Worm (Caenorhabditis elegans): ENCODE measurements around the gene drr-2.

drr-2 gene

ce11 chrIII:13642776-13643175, 594 bp downstream of the drr-2 start:
- no peak for TF ChIP-seq lin-15B (tag; optimal IDR thresholded peaks at IDR 0.05)
- no peak for TF ChIP-seq pha-4 (tag; optimal IDR thresholded peaks at IDR 0.05)
- TF ChIP-seq nhr-76 (tag; optimal IDR thresholded peaks at IDR 0.05), result no peak
- no peak for TF ChIP-seq eor-1 (tag; optimal IDR thresholded peaks at IDR 0.05)
- no peak for TF ChIP-seq ceh-28 (tag; optimal IDR thresholded peaks at IDR 0.05)
- no peak for TF ChIP-seq nfya-1 (tag; optimal IDR thresholded peaks at IDR 0.05; ENCODE audit: insufficient read depth)
- no peak for TF ChIP-seq nhr-28 (tag; optimal IDR thresholded peaks at IDR 0.05)
- no peak for TF ChIP-seq unc-39 (tag; optimal IDR thresholded peaks at IDR 0.05)

ce11 chrIII:13642227-13642626, 1.1 kb downstream of the drr-2 start, which contains the start of gene T12D8.10:
Gene T12D8.10 (minus strand): TSS chrIII:13642327.
- TF ChIP-seq hmg-11 (tag; optimal IDR thresholded peaks at IDR 0.05) (no peak), ceh-9 (tag; optimal IDR thresholded peaks at IDR 0.05) (no peak), ceh-28 (tag; optimal IDR thresholded peaks at IDR 0.05) (no peak), egl-5 (tag; optimal IDR thresholded peaks at IDR 0.05) (no peak), ZK546.5 (tag; optimal IDR thresholded peaks at IDR 0.05) (no peak), unc-39 (tag; optimal IDR thresholded peaks at IDR 0.05) (no peak), zag-1 (tag; optimal IDR thresholded peaks at IDR 0.05) (no peak), elt-2 (tag; optimal IDR thresholded peaks at IDR 0.05) (no peak), ztf-4 (tag; optimal IDR thresholded peaks at IDR 0.05) (no peak), nhr-28 (tag; optimal IDR thresholded peaks at IDR 0.05) (no peak), pqm-1 (tag; optimal IDR thresholded peaks at IDR 0.05) (no peak), ceh-82 (tag; optimal IDR thresholded peaks at IDR 0.05) (no peak), nhr-76 (tag; optimal IDR thresholded peaks at IDR 0.05) (no peak), lsy-12 (tag; optimal IDR thresholded peaks at IDR 0.05) (no peak)

DNA sequence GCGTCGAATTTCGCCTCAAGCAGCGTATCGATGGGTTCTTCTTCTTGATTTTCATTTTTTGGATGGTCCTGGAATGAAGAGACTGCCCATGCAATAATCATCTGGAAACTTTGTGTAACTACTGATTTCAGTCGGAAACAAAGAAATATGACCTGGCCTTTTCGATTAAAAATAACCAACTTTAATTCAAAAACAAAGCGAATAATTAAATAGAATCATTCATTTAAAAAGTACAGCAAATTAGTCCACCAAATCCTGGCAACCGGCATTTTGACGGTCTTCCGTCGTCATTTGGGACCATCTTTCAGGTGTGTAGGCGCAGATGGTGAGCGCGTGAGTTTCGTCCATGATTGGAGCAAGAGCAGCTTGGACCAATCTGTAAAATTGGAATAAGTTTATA, 1.8 kb downstream of the drr-2 start, which contains the start of gene acbp-5:
TSS of gene acbp-5 (minus strand) at position 101 of the 400 bp plus-strand sequence.
- TF ChIP-seq mdl-1 (tag; optimal IDR thresholded peaks at IDR 0.05) (no peak), zag-1 (tag; optimal IDR thresholded peaks at IDR 0.05) (no peak), eor-1 (tag; optimal IDR thresholded peaks at IDR 0.05) (no peak), R02D3.7 (tag; optimal IDR thresholded peaks at IDR 0.05) (no peak), nhr-237 (tag; optimal IDR thresholded peaks at IDR 0.05) (no peak), ceh-28 (tag; optimal IDR thresholded peaks at IDR 0.05) (no peak), elt-3 (tag; optimal IDR thresholded peaks at IDR 0.05) (no peak), ztf-11 (tag; optimal IDR thresholded peaks at IDR 0.05) (no peak)

- TF ChIP-seq nhr-76 (tag; optimal IDR thresholded peaks at IDR 0.05), result no peak
- TF ChIP-seq fos-1 (tag; optimal IDR thresholded peaks at IDR 0.05), result no peak
- TF ChIP-seq nhr-77 (tag; optimal IDR thresholded peaks at IDR 0.05), result no peak
- TF ChIP-seq nhr-12 (tag; optimal IDR thresholded peaks at IDR 0.05), result no peak
Observed at ce11 chrIII:13640869-13641268, 2.5 kb downstream of the drr-2 start.

DNA sequence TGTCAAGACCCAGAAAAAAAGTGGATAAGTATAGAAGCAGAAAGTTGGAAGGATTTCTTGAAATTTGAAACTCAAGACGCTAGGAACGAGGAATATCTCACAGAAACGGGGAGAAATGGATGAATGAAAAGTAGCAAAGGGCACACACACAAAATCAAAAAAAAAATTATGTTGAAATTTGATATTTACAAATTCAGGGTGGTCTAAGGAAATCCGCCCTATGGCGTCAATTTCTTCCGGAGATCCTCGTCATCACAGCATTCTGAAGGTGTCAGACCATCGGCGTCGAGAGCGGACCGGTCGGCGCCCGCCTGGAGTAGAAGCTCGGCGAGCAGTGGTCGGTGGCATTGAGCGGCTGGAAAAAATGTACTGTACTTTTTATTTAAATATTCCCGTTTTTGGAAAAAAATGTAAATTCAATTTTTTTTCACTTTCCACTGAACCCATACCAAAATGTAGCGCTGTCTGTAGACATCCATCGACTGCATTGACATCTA, 3.3 kb downstream of the drr-2 start:
- TF ChIP-seq nhr-43 (tag; optimal IDR thresholded peaks at IDR 0.05; ENCODE audit: poor library complexity, severe bottlenecking) (no peak), ceh-82 (tag; optimal IDR thresholded peaks at IDR 0.05) (no peak), elt-3 (tag; optimal IDR thresholded peaks at IDR 0.05) (no peak), snpc-4 (tag; optimal IDR thresholded peaks at IDR 0.05) (no peak), nhr-11 (tag; optimal IDR thresholded peaks at IDR 0.05) (no peak), nhr-12 (tag; optimal IDR thresholded peaks at IDR 0.05) (no peak), aly-2 (tag; optimal IDR thresholded peaks at IDR 0.05) (no peak), nhr-237 (tag; optimal IDR thresholded peaks at IDR 0.05) (no peak), ceh-9 (tag; optimal IDR thresholded peaks at IDR 0.05) (no peak), pqm-1 (tag; optimal IDR thresholded peaks at IDR 0.05) (no peak), lin-39 (tag; optimal IDR thresholded peaks at IDR 0.05) (no peak), skn-1 (tag; optimal IDR thresholded peaks at IDR 0.05) (no peak), fos-1 (tag; optimal IDR thresholded peaks at IDR 0.05) (no peak)

- TF ChIP-seq nfya-1 (tag; optimal IDR thresholded peaks at IDR 0.05; ENCODE audit: insufficient read depth), result peak; percentile 44
- no peak for TF ChIP-seq pqm-1 (tag; optimal IDR thresholded peaks at IDR 0.05)
- peak; percentile 62 for TF ChIP-seq fkh-10 (GFP tag; optimal IDR thresholded peaks at IDR 0.05)
Observed at ce11 chrIII:13637681-13638080, 5.7 kb downstream of the drr-2 start.
